Worm (Caenorhabditis elegans): ENCODE results near the gene rme-1.

rme-1 gene

DNA sequence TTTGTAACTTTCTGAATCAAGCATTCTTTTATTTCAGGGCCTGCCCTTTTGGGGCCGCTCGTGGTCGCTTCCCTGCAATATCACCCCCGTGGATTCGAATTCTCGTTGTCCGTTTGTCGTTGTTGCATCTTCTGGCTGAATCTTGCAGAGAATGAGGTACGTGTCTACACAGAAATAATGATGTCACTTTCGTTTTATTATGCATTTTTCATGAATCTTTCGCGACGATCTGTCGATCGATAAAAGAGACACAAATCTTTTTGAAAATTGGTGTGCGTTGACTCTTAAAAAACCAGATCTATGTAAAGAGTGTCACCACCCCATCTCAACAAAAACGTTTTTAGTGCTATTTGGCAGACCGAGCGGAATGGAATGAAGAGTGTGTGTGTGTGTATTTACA, 40.5 kb downstream of the rme-1 start:
- TF ChIP-seq egl-27 (tag; optimal IDR thresholded peaks at IDR 0.05) (no peak), nhr-25 (tag; optimal IDR thresholded peaks at IDR 0.05) (peak; percentile 35), lsy-12 (tag; optimal IDR thresholded peaks at IDR 0.05) (no peak), elt-1 (tag; optimal IDR thresholded peaks at IDR 0.05) (peak; percentile 28), egl-5 (tag; optimal IDR thresholded peaks at IDR 0.05) (no peak), elt-2 (tag; optimal IDR thresholded peaks at IDR 0.05) (no peak), ama-1 (optimal IDR thresholded peaks at IDR 0.05) (no peak), jun-1 (tag; optimal IDR thresholded peaks at IDR 0.05) (no peak), eor-1 (tag; optimal IDR thresholded peaks at IDR 0.05) (no peak), daf-12 (tag; optimal IDR thresholded peaks at IDR 0.05) (no peak), zag-1 (tag; optimal IDR thresholded peaks at IDR 0.05) (no peak), nhr-28 (tag; optimal IDR thresholded peaks at IDR 0.05) (no peak), nhr-12 (tag; optimal IDR thresholded peaks at IDR 0.05) (no peak), ztf-11 (tag; optimal IDR thresholded peaks at IDR 0.05) (no peak), fkh-2 (tag; optimal IDR thresholded peaks at IDR 0.05) (no peak), nhr-43 (tag; optimal IDR thresholded peaks at IDR 0.05; ENCODE audit: poor library complexity, severe bottlenecking) (no peak), pha-4 (tag; optimal IDR thresholded peaks at IDR 0.05) (peak; percentile 15), nhr-23 (tag; optimal IDR thresholded peaks at IDR 0.05) (no peak), fkh-10 (GFP tag; optimal IDR thresholded peaks at IDR 0.05) (no peak)

DNA sequence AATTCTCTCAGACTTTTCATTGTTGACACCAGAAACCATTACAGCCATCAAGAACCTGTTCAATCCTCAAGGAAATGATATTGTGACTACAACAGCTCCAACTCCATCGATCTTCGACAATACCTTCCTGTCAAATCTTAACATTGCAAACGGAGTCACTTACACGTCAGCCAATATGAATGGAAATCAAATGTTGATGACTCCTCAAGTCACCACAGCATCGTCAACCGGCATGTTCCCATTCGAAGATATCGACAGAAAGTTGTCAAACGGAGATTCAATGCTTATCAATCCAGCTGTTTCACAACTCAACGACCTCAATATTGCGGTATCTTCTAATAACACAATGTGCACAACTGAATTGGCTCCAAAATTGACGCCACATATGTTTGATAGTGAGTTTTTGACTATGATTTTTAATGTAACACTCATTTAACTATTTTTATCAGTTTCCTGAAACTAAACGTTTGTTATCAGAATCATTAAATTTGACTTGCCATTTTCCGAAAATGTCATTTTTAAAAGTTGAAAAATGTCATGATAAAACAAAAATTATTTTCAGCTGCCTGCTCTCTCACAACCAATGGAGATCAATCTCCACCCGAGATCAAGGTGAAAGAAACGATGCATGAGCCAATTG, 42.4 kb downstream of the rme-1 start:
- no peak for TF ChIP-seq R02D3.7 (tag; optimal IDR thresholded peaks at IDR 0.05)
- peak; percentile 19 for TF ChIP-seq pqm-1 (tag; optimal IDR thresholded peaks at IDR 0.05)
- no peak for TF ChIP-seq ceh-9 (tag; optimal IDR thresholded peaks at IDR 0.05)
- no peak for TF ChIP-seq elt-3 (tag; optimal IDR thresholded peaks at IDR 0.05)
- peak; percentile 87 for TF ChIP-seq elt-2 (tag; optimal IDR thresholded peaks at IDR 0.05)
- TF ChIP-seq pha-4 (tag; optimal IDR thresholded peaks at IDR 0.05): no peak

DNA sequence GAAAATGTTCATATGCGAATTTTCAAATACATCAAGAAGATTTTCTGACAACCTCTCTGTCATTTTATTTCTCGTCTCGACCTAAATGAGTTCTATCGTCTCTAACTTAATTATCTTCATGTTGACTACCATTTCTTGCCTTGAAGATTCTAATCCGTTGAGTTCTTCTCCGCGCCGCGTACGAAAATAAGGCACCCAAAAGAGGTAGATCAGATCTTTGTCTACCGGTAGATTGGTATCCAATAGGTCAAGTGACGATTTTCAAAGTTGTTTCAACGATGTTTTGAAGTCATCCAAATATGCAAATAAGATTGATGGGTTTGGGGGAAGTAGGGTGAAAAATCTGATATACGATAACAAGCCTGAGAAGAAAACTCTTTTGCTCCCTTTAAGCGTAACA, 45.3 kb downstream of the rme-1 start:
- TF ChIP-seq nhr-23 (tag; optimal IDR thresholded peaks at IDR 0.05) (peak; percentile 87), elt-3 (tag; optimal IDR thresholded peaks at IDR 0.05) (no peak), nhr-25 (tag; optimal IDR thresholded peaks at IDR 0.05) (peak; percentile 52), fkh-2 (tag; optimal IDR thresholded peaks at IDR 0.05) (no peak), ztf-4 (tag; optimal IDR thresholded peaks at IDR 0.05) (no peak), ZK546.5 (tag; optimal IDR thresholded peaks at IDR 0.05) (no peak), nhr-28 (tag; optimal IDR thresholded peaks at IDR 0.05) (no peak), aly-2 (tag; optimal IDR thresholded peaks at IDR 0.05) (no peak), nhr-237 (tag; optimal IDR thresholded peaks at IDR 0.05) (no peak), ceh-28 (tag; optimal IDR thresholded peaks at IDR 0.05) (no peak), nhr-67 (tag; optimal IDR thresholded peaks at IDR 0.05) (no peak), elt-1 (tag; optimal IDR thresholded peaks at IDR 0.05) (peak; percentile 94), mml-1 (tag; optimal IDR thresholded peaks at IDR 0.05) (no peak), pqm-1 (tag; optimal IDR thresholded peaks at IDR 0.05) (no peak), R02D3.7 (tag; optimal IDR thresholded peaks at IDR 0.05) (no peak)

DNA sequence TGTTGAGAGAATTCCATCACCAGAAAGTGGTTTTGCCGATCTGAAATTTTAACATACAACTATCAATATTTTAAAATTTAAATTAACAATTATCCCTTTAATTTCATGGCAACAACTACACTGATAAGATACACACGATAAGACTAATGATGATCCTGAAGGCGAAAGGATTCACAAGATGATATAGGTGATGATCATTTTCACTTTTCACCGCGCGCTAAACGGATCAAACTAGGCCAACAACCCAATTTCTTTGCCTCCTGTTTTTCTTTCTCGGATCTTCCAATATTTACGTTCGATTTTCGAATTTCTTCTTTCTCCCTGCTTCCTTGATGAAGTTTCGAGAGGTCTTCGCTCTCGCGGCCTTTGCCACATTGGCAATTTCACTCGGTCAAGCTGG, 50.5 kb downstream of the rme-1 start, which contains the start of gene K08B12.1:
Gene K08B12.1, plus strand, starts transcription at position 229 of the 400 bp plus-strand sequence.
- TF ChIP-seq nhr-23 (tag; optimal IDR thresholded peaks at IDR 0.05) (peak; percentile 68), elt-1 (tag; optimal IDR thresholded peaks at IDR 0.05) (no peak)
